Worm (Caenorhabditis elegans): ENCODE results near the gene B0454.8.

The B0454.8 gene

DNA sequence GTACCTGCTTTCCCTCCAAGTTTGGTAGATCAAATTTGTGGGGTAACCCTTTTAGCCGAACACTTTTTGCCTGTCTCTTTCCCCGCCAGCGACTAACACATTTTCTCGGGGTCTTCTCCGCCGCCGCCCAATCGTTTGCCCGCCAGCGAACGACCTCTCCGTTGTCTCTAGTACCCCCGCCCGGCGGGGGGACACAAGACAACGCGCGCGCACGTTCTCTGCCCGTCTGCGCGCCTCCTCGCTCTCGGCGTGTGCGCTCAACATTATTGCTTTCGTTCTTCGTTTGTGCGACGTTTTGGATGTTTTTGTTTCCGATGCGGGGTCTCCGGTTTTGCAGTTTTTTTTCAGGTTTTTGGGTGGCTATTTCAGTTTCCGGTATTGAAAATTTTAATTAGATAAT lies 12.3 kb upstream of the B0454.8 start:
- peak; percentile 14 for TF ChIP-seq spr-1 (tag; optimal IDR thresholded peaks at IDR 0.05)
- TF ChIP-seq gei-8 (GFP tag; optimal IDR thresholded peaks at IDR 0.05): no peak
- TF ChIP-seq nhr-237 (tag; optimal IDR thresholded peaks at IDR 0.05): no peak
- peak; percentile 75 for TF ChIP-seq hmg-1.1 (GFP tag; IDR thresholded peaks at IDR 0.05)
- no peak for TF ChIP-seq attf-4 (tag; optimal IDR thresholded peaks at IDR 0.05)
- no peak for TF ChIP-seq fkh-10 (GFP tag; optimal IDR thresholded peaks at IDR 0.05)
- TF ChIP-seq zfp-2 (tag; optimal IDR thresholded peaks at IDR 0.05): no peak
- TF ChIP-seq Y48G9A.11 (GFP tag; IDR thresholded peaks at IDR 0.05): no peak
- peak; percentile 94 for TF ChIP-seq set-16 (GFP tag; IDR thresholded peaks at IDR 0.05)
- no peak for TF ChIP-seq unc-62 (GFP tag; optimal IDR thresholded peaks at IDR 0.05 in 1 of 2)
- no peak for TF ChIP-seq unc-62 (tag; optimal IDR thresholded peaks at IDR 0.05)
- no peak for TF ChIP-seq ceh-20 (GFP tag; IDR thresholded peaks at IDR 0.05)
- TF ChIP-seq lim-7 (GFP tag; IDR thresholded peaks at IDR 0.05): no peak
- TF ChIP-seq mdl-1 (tag; optimal IDR thresholded peaks at IDR 0.05): peak in 1 of 2 experiments; percentile 51
- no peak for TF ChIP-seq nhr-111 (GFP tag; optimal IDR thresholded peaks at IDR 0.05)
- no peak for TF ChIP-seq nhr-102 (tag; optimal IDR thresholded peaks at IDR 0.05)
- no peak for TF ChIP-seq nhr-25 (tag; optimal IDR thresholded peaks at IDR 0.05; ENCODE audit: borderline replicate concordance, insufficient read depth)
- TF ChIP-seq rbr-2 (tag; optimal IDR thresholded peaks at IDR 0.05): peak; percentile 49
- TF ChIP-seq mdt-29 (GFP tag; IDR thresholded peaks at IDR 0.05): no peak
- TF ChIP-seq arid-1 (GFP tag; conservative IDR thresholded peaks at IDR 0.05): no peak
- TF ChIP-seq ztf-11 (tag; optimal IDR thresholded peaks at IDR 0.05): no peak
- TF ChIP-seq dmd-6 (GFP tag; IDR thresholded peaks at IDR 0.05): peak; percentile 12; the same call in 1 of the 2 replicates
- peak; percentile 74 for TF ChIP-seq hlh-30 (tag; optimal IDR thresholded peaks at IDR 0.05; ENCODE audit: insufficient read depth)
- TF ChIP-seq daf-19 (GFP tag; conservative IDR thresholded peaks at IDR 0.05): no peak
- no peak for TF ChIP-seq jun-1 (tag; optimal IDR thresholded peaks at IDR 0.05)
- TF ChIP-seq daf-12 (tag; optimal IDR thresholded peaks at IDR 0.05): no peak
- no peak for TF ChIP-seq nhr-48 (tag; optimal IDR thresholded peaks at IDR 0.05)
- no peak for TF ChIP-seq F26F4.8 (GFP tag; conservative IDR thresholded peaks at IDR 0.05)
- TF ChIP-seq mxl-3 (GFP tag; optimal IDR thresholded peaks at IDR 0.05): peak; percentile 33
- TF ChIP-seq nhr-11 (tag; optimal IDR thresholded peaks at IDR 0.05): no peak
- TF ChIP-seq hlh-11 (tag; optimal IDR thresholded peaks at IDR 0.05): peak; percentile 31
- TF ChIP-seq hif-1 (tag; optimal IDR thresholded peaks at IDR 0.05): peak in 1 of 2 experiments; percentile 5
- no peak for TF ChIP-seq snpc-4 (tag; optimal IDR thresholded peaks at IDR 0.05)
- TF ChIP-seq nhr-28 (tag; optimal IDR thresholded peaks at IDR 0.05): peak; percentile 5
- no peak for TF ChIP-seq skn-1 (tag; optimal IDR thresholded peaks at IDR 0.05)
- no peak for TF ChIP-seq dmd-8 (GFP tag; IDR thresholded peaks at IDR 0.05)
- TF ChIP-seq php-3 (GFP tag; IDR thresholded peaks at IDR 0.05): no peak
- TF ChIP-seq sdz-12 (GFP tag; optimal IDR thresholded peaks at IDR 0.05): no peak
- peak; percentile 16 for TF ChIP-seq mes-2 (tag; optimal IDR thresholded peaks at IDR 0.05; ENCODE audit: poor library complexity, severe bottlenecking)
- no peak for TF ChIP-seq tag-97 (GFP tag; IDR thresholded peaks at IDR 0.05)
- TF ChIP-seq D1046.2 (GFP tag; IDR thresholded peaks at IDR 0.05): no peak
- TF ChIP-seq madf-9 (GFP tag; conservative IDR thresholded peaks at IDR 0.05): 0 out of 2 replicates have a peak, but pooled peaks have one; percentile 19
- TF ChIP-seq duxl-1 (tag; optimal IDR thresholded peaks at IDR 0.05; ENCODE audit: poor library complexity): no peak
- peak; percentile 46 for TF ChIP-seq lin-13 (GFP tag; optimal IDR thresholded peaks at IDR 0.05)
- no peak for TF ChIP-seq unc-130 (GFP tag; optimal IDR thresholded peaks at IDR 0.05)
- no peak for TF ChIP-seq lin-38 (GFP tag; IDR thresholded peaks at IDR 0.05)
- no peak for TF ChIP-seq nhr-42 (GFP tag; IDR thresholded peaks at IDR 0.05)
- peak; percentile 50; the same call in 1 of the 2 replicates for TF ChIP-seq egl-43 (GFP tag; IDR thresholded peaks at IDR 0.05)
- TF ChIP-seq ceh-28 (tag; optimal IDR thresholded peaks at IDR 0.05): no peak

All from whole organism, L4 larva.